Fruit fly (Drosophila melanogaster) whole organism, embryonic: ENCODE results near the gene CG5644.

Experiments used
- Aef1 ChIP-seq: fragments of 200-800 bp; sonication (Bioruptor generic); IDR thresholded peaks from 3 replicates; pipeline ENCODE4 v1.3.6; 2022; ENCODE audit warnings: missing biosample characterization, missing genetic modification characterization
- Atf3 ChIP-seq: fragments of 200-800 bp; sonication (Bioruptor generic); optimal IDR thresholded peaks from 3 replicates; lab custom pipeline; 2016; ENCODE audit warnings: missing biosample characterization, missing genetic modification characterization
- Blimp-1 ChIP-seq: fragments of 200-800 bp; sonication (Bioruptor generic); optimal IDR thresholded peaks from 3 replicates; lab custom pipeline; 2018; ENCODE audit warnings: missing biosample characterization, missing genetic modification characterization, mild to moderate bottlenecking, moderate library complexity, missing genetic modification reagents
- CG10979 ChIP-seq: fragments of 200-800 bp; sonication (Bioruptor generic); optimal IDR thresholded peaks from 2 replicates; lab custom pipeline; 2018; ENCODE audit warnings: missing biosample characterization, mild to moderate bottlenecking, missing genetic modification characterization, moderate library complexity
- CG1233 ChIP-seq: fragments of 200-800 bp; sonication (Bioruptor generic); optimal IDR thresholded peaks from 4 replicates; lab custom pipeline; 2018; ENCODE audit warnings: missing biosample characterization, mild to moderate bottlenecking, missing genetic modification characterization
- CG1647 ChIP-seq: fragments of 200-800 bp; sonication (Bioruptor generic); optimal IDR thresholded peaks from 3 replicates; lab custom pipeline; 2016; ENCODE audit warnings: missing biosample characterization, missing genetic modification characterization
- CG16779 ChIP-seq: fragments of 200-800 bp; sonication (Bioruptor generic); IDR thresholded peaks from 2 replicates; pipeline ENCODE4 v1.3.6; 2022; ENCODE audit warnings: missing biosample characterization, missing genetic modification characterization
- CG16813 ChIP-seq: fragments of 200-800 bp; sonication (Bioruptor generic); IDR thresholded peaks from 3 replicates; pipeline ENCODE4 v1.3.6; 2022; ENCODE audit warnings: missing biosample characterization, missing genetic modification characterization; ENCODE audit not compliant: partially characterized antibody
- CG17612 ChIP-seq: fragments of 200-800 bp; sonication (Bioruptor generic); IDR thresholded peaks from 2 replicates; pipeline ENCODE4 v1.3.6; 2022; ENCODE audit warnings: missing biosample characterization, missing genetic modification characterization
- CG17829 ChIP-seq: fragments of 200-800 bp; optimal IDR thresholded peaks from 2 replicates; lab custom pipeline; 2019; ENCODE audit warnings: missing biosample characterization, mild to moderate bottlenecking, missing genetic modification characterization, moderate library complexity
- CG18599 ChIP-seq: fragments of 200-800 bp; sonication (Bioruptor generic); optimal IDR thresholded peaks from 3 replicates; lab custom pipeline; 2017; ENCODE audit warnings: missing biosample characterization, missing genetic modification characterization, mild to moderate bottlenecking, moderate library complexity, missing genetic modification reagents
- CG2678 ChIP-seq: fragments of 200-800 bp; sonication (Bioruptor generic); optimal IDR thresholded peaks from 3 replicates; lab custom pipeline; 2019; ENCODE audit warnings: missing biosample characterization, mild to moderate bottlenecking, missing genetic modification characterization, moderate library complexity
- CG32767 ChIP-seq: fragments of 200-800 bp; sonication (Bioruptor generic); IDR thresholded peaks from 2 replicates; pipeline ENCODE4 v1.3.6; 2022; ENCODE audit warnings: missing biosample characterization, missing genetic modification characterization
- CG4282 ChIP-seq: fragments of 200-800 bp; sonication (Bioruptor generic); optimal IDR thresholded peaks from 2 replicates; lab custom pipeline; 2016; ENCODE audit warnings: missing biosample characterization, missing genetic modification characterization
- CG4328 ChIP-seq: fragments of 200-800 bp; sonication (Bioruptor generic); optimal IDR thresholded peaks from 3 replicates; lab custom pipeline; 2017; ENCODE audit warnings: missing biosample characterization, missing genetic modification reagents, missing genetic modification characterization
- CG6765 ChIP-seq: fragments of 200-800 bp; sonication (Bioruptor generic); optimal IDR thresholded peaks from 3 replicates; lab custom pipeline; 2017; ENCODE audit warnings: missing biosample characterization, mild to moderate bottlenecking, missing genetic modification characterization
- CG6813 ChIP-seq: fragments of 200-800 bp; sonication (Bioruptor generic); optimal IDR thresholded peaks from 2 replicates; lab custom pipeline; 2017; ENCODE audit warnings: missing biosample characterization, missing genetic modification characterization, mild to moderate bottlenecking, moderate library complexity, missing genetic modification reagents
- CG7372 ChIP-seq: fragments of 200-800 bp; sonication (Bioruptor generic); IDR thresholded peaks from 2 replicates; pipeline ENCODE4 v1.3.6; 2022; ENCODE audit warnings: missing biosample characterization, missing genetic modification characterization
- CG7987 ChIP-seq: fragments of 200-800 bp; sonication (Bioruptor generic); optimal IDR thresholded peaks from 2 replicates; lab custom pipeline; 2018; ENCODE audit warnings: missing biosample characterization, mild to moderate bottlenecking, missing genetic modification characterization, moderate library complexity
- CkIIα-i1 ChIP-seq: fragments of 200-800 bp; sonication (Bioruptor generic); IDR thresholded peaks from 2 replicates; pipeline ENCODE4 v1.3.6; 2022; ENCODE audit warnings: missing biosample characterization, missing genetic modification characterization
- Dbx ChIP-seq: fragments of 200-800 bp; sonication (Bioruptor generic); IDR thresholded peaks from 3 replicates; pipeline ENCODE4 v1.3.6; 2022; ENCODE audit warnings: missing biosample characterization, missing genetic modification characterization
- E2f2 ChIP-seq: fragments of 200-800 bp; sonication (Bioruptor generic); IDR thresholded peaks from 2 replicates; pipeline ENCODE4 v1.3.6; 2022; ENCODE audit warnings: missing biosample characterization, missing genetic modification characterization
- Ets65A ChIP-seq: fragments of 200-800 bp; sonication (Bioruptor generic); peaks from one replicate; lab custom pipeline; 2016; ENCODE audit warnings: missing biosample characterization, missing genetic modification characterization
- Gsc ChIP-seq: fragments of 200-800 bp; sonication (Bioruptor generic); IDR thresholded peaks from 2 replicates; pipeline ENCODE4 v1.3.6; 2022; ENCODE audit warnings: missing biosample characterization, missing genetic modification characterization
- Hmx ChIP-seq: fragments of 200-800 bp; sonication (Bioruptor generic); optimal IDR thresholded peaks from 2 replicates; lab custom pipeline; 2016; ENCODE audit warnings: missing biosample characterization, missing genetic modification characterization
- Hr78 ChIP-seq, 2 experiments: fragments of 200-800 bp in 1 of 2; fragments of >200 bp in 1 of 2; sonication (Bioruptor generic) in 1 of 2; optimal IDR thresholded peaks; 2 replicates each; lab custom pipeline; 2017 to 2019; ENCODE audit warnings: missing biosample characterization in 2 of 2, missing genetic modification characterization in 2 of 2, mild to moderate bottlenecking in 1 of 2, moderate library complexity in 1 of 2
- Lim3 ChIP-seq: fragments of 200-800 bp; sonication (Bioruptor generic); IDR thresholded peaks from 2 replicates; pipeline ENCODE4 v1.3.6; 2022; ENCODE audit warnings: missing biosample characterization, missing genetic modification characterization
- MESR4 ChIP-seq: fragments of 200-800 bp; sonication (Bioruptor generic); optimal IDR thresholded peaks from 2 replicates; lab custom pipeline; 2018; ENCODE audit warnings: missing biosample characterization, mild to moderate bottlenecking, missing genetic modification characterization, moderate library complexity
- Max ChIP-seq: fragments of 200-800 bp; sonication (Bioruptor generic); optimal IDR thresholded peaks from 2 replicates; lab custom pipeline; 2016; ENCODE audit warnings: missing biosample characterization, mild to moderate bottlenecking, missing genetic modification characterization
- NK7.1 ChIP-seq: fragments of 200-800 bp; sonication (Bioruptor generic); optimal IDR thresholded peaks from 3 replicates; lab custom pipeline; 2016; ENCODE audit warnings: missing biosample characterization, missing genetic modification characterization
- Ptx1 ChIP-seq: fragments of 200-800 bp; sonication (Bioruptor generic); IDR thresholded peaks from 2 replicates; pipeline ENCODE4 v1.3.6; 2022; ENCODE audit warnings: missing biosample characterization, missing genetic modification characterization
- Usf ChIP-seq: fragments of 200-800 bp; sonication (Bioruptor generic); optimal IDR thresholded peaks from 2 replicates; lab custom pipeline; 2017; ENCODE audit warnings: missing genotype, missing biosample characterization, missing genetic modification characterization
- ase ChIP-seq: fragments of 200-800 bp; sonication (Bioruptor generic); IDR thresholded peaks from 3 replicates; pipeline ENCODE4 v1.3.6; 2022; ENCODE audit warnings: missing biosample characterization, missing genetic modification characterization
- bbx ChIP-seq: fragments of 200-800 bp; sonication (Bioruptor generic); IDR thresholded peaks from 2 replicates; pipeline ENCODE4 v1.3.6; 2022; ENCODE audit warnings: missing biosample characterization, missing genetic modification characterization; ENCODE audit not compliant: partially characterized antibody
- btn ChIP-seq: fragments of 200-800 bp; sonication (Bioruptor generic); optimal IDR thresholded peaks from 2 replicates; lab custom pipeline; 2016; ENCODE audit warnings: missing biosample characterization, missing genetic modification characterization
- cas ChIP-seq: fragments of 200-800 bp; sonication (Bioruptor generic); IDR thresholded peaks from 2 replicates; pipeline ENCODE4 v1.3.6; 2022; ENCODE audit warnings: missing biosample characterization, missing genetic modification characterization
- caup ChIP-seq: fragments of 200-800 bp; sonication (Bioruptor generic); optimal IDR thresholded peaks from 3 replicates; lab custom pipeline; 2017; ENCODE audit warnings: missing biosample characterization, mild to moderate bottlenecking, missing genetic modification characterization, moderate library complexity; ENCODE audit not compliant: severe bottlenecking
- ci ChIP-seq: fragments of 200-800 bp; sonication (Bioruptor generic); IDR thresholded peaks from 3 replicates; pipeline ENCODE4 v1.3.6; 2022; ENCODE audit warnings: missing biosample characterization, missing genetic modification characterization
- dati ChIP-seq: fragments of 200-800 bp; sonication (Bioruptor generic); IDR thresholded peaks from 2 replicates; pipeline ENCODE4 v1.3.6; 2022; ENCODE audit warnings: missing biosample characterization, missing genetic modification characterization
- dimm ChIP-seq: fragments of 200-800 bp; sonication (Bioruptor generic); IDR thresholded peaks from 2 replicates; pipeline ENCODE4 v1.3.6; 2022; ENCODE audit warnings: missing biosample characterization, missing genetic modification characterization
- fd96Cb ChIP-seq: fragments of 200-800 bp; sonication (Bioruptor generic); optimal IDR thresholded peaks from 2 replicates; lab custom pipeline; 2018; ENCODE audit warnings: missing biosample characterization, mild to moderate bottlenecking, missing genetic modification characterization, moderate library complexity
- knrl ChIP-seq: fragments of 200-800 bp; sonication (Bioruptor generic); IDR thresholded peaks from 3 replicates; pipeline ENCODE4 v1.3.6; 2022; ENCODE audit warnings: missing biosample characterization, missing genetic modification characterization; ENCODE audit not compliant: partially characterized antibody
- nerfin-2 ChIP-seq: fragments of 200-800 bp; sonication (Bioruptor generic); IDR thresholded peaks from 2 replicates; pipeline ENCODE4 v1.3.6; 2022; ENCODE audit warnings: missing biosample characterization, missing genetic modification characterization; ENCODE audit not compliant: partially characterized antibody
- nmo ChIP-seq: fragments of 200-800 bp; sonication (Bioruptor generic); optimal IDR thresholded peaks from 2 replicates; lab custom pipeline; 2018; ENCODE audit warnings: missing biosample characterization, mild to moderate bottlenecking, missing genetic modification characterization, moderate library complexity
- pb ChIP-seq: fragments of 200-800 bp; sonication (Bioruptor generic); optimal IDR thresholded peaks from 3 replicates; lab custom pipeline; 2016; ENCODE audit warnings: missing biosample characterization, missing genetic modification characterization
- ranshi ChIP-seq: fragments of 200-800 bp; sonication (Bioruptor generic); IDR thresholded peaks from 2 replicates; pipeline ENCODE4 v1.3.6; 2022; ENCODE audit warnings: missing biosample characterization, missing genetic modification characterization
- schlank ChIP-seq: fragments of 200-800 bp; sonication (Bioruptor generic); optimal IDR thresholded peaks from 2 replicates; lab custom pipeline; 2018; ENCODE audit warnings: missing biosample characterization, mild to moderate bottlenecking, missing genetic modification characterization
- toy ChIP-seq: fragments of 200-800 bp; sonication (Bioruptor generic); IDR thresholded peaks from 2 replicates; pipeline ENCODE4 v1.3.6; 2022; ENCODE audit warnings: missing biosample characterization, missing genetic modification characterization
- unc-4 ChIP-seq: fragments of 200-800 bp; sonication (Bioruptor generic); IDR thresholded peaks from 2 replicates; pipeline ENCODE4 v1.3.6; 2022; ENCODE audit warnings: missing biosample characterization, missing genetic modification characterization; ENCODE audit not compliant: partially characterized antibody

The CG5644 gene

dm6 chr3L:8953199-8953956 lies 26.3 kb downstream of the CG5644 start (continued):
- TF ChIP-seq dati (GFP tag; lab: Robert Waterston, UW) (no peak), nerfin-2 (GFP tag; lab: Robert Waterston, UW) (0 out of 2 replicates have a peak, but pooled peaks have one; percentile 48), ase (GFP tag; lab: Robert Waterston, UW) (no peak), fd96Cb (tag; lab: Kevin White, UChicago) (peak; percentile 55), Blimp-1 (GFP tag; lab: Kevin White, UChicago) (peak; percentile 59), knrl (0 out of 3 replicates have a peak, but pooled peaks have one; percentile 8), schlank (tag; lab: Kevin White, UChicago) (no peak), Atf3 (no peak), Aef1 (GFP tag; lab: Robert Waterston, UW) (no peak), Ets65A (GFP tag; lab: Kevin White, UChicago) (peak; percentile 46), ci (GFP tag; lab: Robert Waterston, UW) (peak; percentile 82), CG16779 (GFP tag; lab: Robert Waterston, UW) (no peak), Lim3 (GFP tag; lab: Robert Waterston, UW) (no peak), btn (GFP tag; lab: Kevin White, UChicago) (no peak), bbx (GFP tag; lab: Robert Waterston, UW) (peak; percentile 12), CG6765 (GFP tag; lab: Kevin White, UChicago) (peak; percentile 71), toy (GFP tag; lab: Robert Waterston, UW) (no peak), pb (GFP tag; lab: Kevin White, UChicago) (no peak), Dbx (GFP tag; lab: Robert Waterston, UW) (no peak), unc-4 (GFP tag; lab: Robert Waterston, UW) (no peak), CkIIα-i1 (GFP tag; lab: Robert Waterston, UW) (no peak), cas (no peak), CG10979 (tag; lab: Kevin White, UChicago) (peak; percentile 68), CG17829 (tag; lab: Kevin White, UChicago) (peak; percentile 71), Usf (GFP tag; lab: Kevin White, UChicago) (no peak), CG16813 (GFP tag; lab: Robert Waterston, UW) (peak; percentile 40; the same call in 2 of the 3 replicates), E2f2 (GFP tag; lab: Robert Waterston, UW) (peak; percentile 32; the same call in 1 of the 2 replicates), CG1233 (GFP tag; lab: Kevin White, UChicago) (peak; percentile 49), Ptx1 (peak; percentile 41; the same call in 1 of the 2 replicates), CG6813 (GFP tag; lab: Kevin White, UChicago) (peak; percentile 69), NK7.1 (GFP tag; lab: Kevin White, UChicago) (no peak), caup (GFP tag; lab: Kevin White, UChicago) (peak; percentile 60), CG18599 (GFP tag; lab: Kevin White, UChicago) (peak; percentile 82), Gsc (no peak), CG7987 (GFP tag; lab: Kevin White, UChicago) (peak; percentile 11), CG1647 (GFP tag; lab: Kevin White, UChicago) (no peak), dimm (GFP tag; lab: Robert Waterston, UW) (no peak), nmo (GFP tag; lab: Kevin White, UChicago) (peak; percentile 76), CG4282 (GFP tag; lab: Kevin White, UChicago) (no peak), CG17612 (GFP tag; lab: Robert Waterston, UW) (no peak), ranshi (GFP tag; lab: Robert Waterston, UW) (no peak; the same call in 1 of the 2 replicates), Max (GFP tag; lab: Kevin White, UChicago) (peak; percentile 54), CG2678 (tag; lab: Kevin White, UChicago) (peak; percentile 84), CG7372 (GFP tag; lab: Robert Waterston, UW) (no peak), CG32767 (peak; percentile 57; the same call in 1 of the 2 replicates), CG4328 (GFP tag; lab: Kevin White, UChicago) (peak; percentile 68), MESR4 (no peak), Hr78 (GFP tag; optimal IDR thresholded peaks at IDR 0.05; lab: Kevin White, UChicago) (no peak), Hmx (no peak)
